Fruit fly (Drosophila melanogaster) Kc167 (cell line): ENCODE results near the gene Tgs1.

Experiments
- Myc ChIP-seq: fragments of >200 bp; optimal IDR thresholded peaks from 2 replicates; lab custom pipeline; 2017; ENCODE audit warnings: missing external identifiers
- h ChIP-seq: fragments of >200 bp; optimal IDR thresholded peaks from 3 replicates; lab custom pipeline; 2018; ENCODE audit warnings: missing external identifiers
- insv ChIP-seq: fragments of >200 bp; optimal IDR thresholded peaks from 3 replicates; lab custom pipeline; 2018; ENCODE audit warnings: missing external identifiers
- psq ChIP-seq: fragments of >200 bp; optimal IDR thresholded peaks from 2 replicates; lab custom pipeline; 2017; ENCODE audit warnings: missing external identifiers
- ttk ChIP-seq: sonication (Bioruptor generic); optimal IDR thresholded peaks from 2 replicates; lab custom pipeline; 2017; ENCODE audit warnings: missing external identifiers

dm6 chr3R:18234699-18235257 lies 20.6 kb upstream of the Tgs1 start:
- TF ChIP-seq insv (lab: Kevin White, UChicago) (no peak), psq (lab: Kevin White, UChicago) (no peak), h (lab: Kevin White, UChicago) (no peak), Myc (no peak), ttk (no peak)
